Fruit fly (Drosophila melanogaster) whole organism, embryonic: Measurements from ENCODE around the gene Kah.
A peak's percentile ranks its signal among the peaks of the same experiment; 100 is the strongest.

Experiments
- Awh ChIP-seq: fragments of 200-800 bp; sonication (Bioruptor generic); IDR thresholded peaks from 2 replicates; pipeline ENCODE4, ENCODE4 v1.3.6; 2022; ENCODE audit warnings: missing biosample characterization, missing genetic modification characterization
- Bteb2 ChIP-seq: fragments of 200-800 bp; sonication (Bioruptor generic); optimal IDR thresholded peaks from 2 replicates; lab custom pipeline; 2016; ENCODE audit warnings: missing biosample characterization, missing genetic modification characterization
- CG11093 ChIP-seq: fragments of 200-800 bp; sonication (Bioruptor generic); IDR thresholded peaks from 3 replicates; pipeline ENCODE4 v1.3.6; 2022; ENCODE audit warnings: missing biosample characterization, missing genetic modification characterization
- CG11247 ChIP-seq: fragments of 200-800 bp; sonication (Bioruptor generic); IDR thresholded peaks from 2 replicates; pipeline ENCODE4 v1.3.6; 2022; ENCODE audit warnings: missing biosample characterization, missing genetic modification characterization
- CG12659 ChIP-seq: fragments of 200-800 bp; sonication (Bioruptor generic); optimal IDR thresholded peaks from 3 replicates; lab custom pipeline; 2017; ENCODE audit warnings: mild to moderate bottlenecking, missing biosample characterization, missing genetic modification reagents, missing genetic modification characterization
- CG13624 ChIP-seq: fragments of 200-800 bp; sonication (Bioruptor generic); optimal IDR thresholded peaks from 2 replicates; lab custom pipeline; 2016; ENCODE audit warnings: missing biosample characterization, missing genetic modification characterization
- CG17186 ChIP-seq: fragments of 200-800 bp; sonication (Bioruptor generic); optimal IDR thresholded peaks from 3 replicates; lab custom pipeline; 2017; ENCODE audit warnings: missing biosample characterization, missing genetic modification reagents, missing genetic modification characterization
- CG17328 ChIP-seq: fragments of 200-800 bp; sonication (Bioruptor generic); IDR thresholded peaks from 2 replicates; pipeline ENCODE4 v1.3.6; 2022; ENCODE audit warnings: missing biosample characterization, missing genetic modification characterization
- CG18262 ChIP-seq: fragments of 200-800 bp; optimal IDR thresholded peaks from 3 replicates; lab custom pipeline; 2019; ENCODE audit warnings: missing biosample characterization, mild to moderate bottlenecking, missing genetic modification characterization, moderate library complexity
- CG2712 ChIP-seq: fragments of 200-800 bp; optimal IDR thresholded peaks from 3 replicates; lab custom pipeline; 2019; ENCODE audit warnings: missing biosample characterization, mild to moderate bottlenecking, missing genetic modification characterization, moderate library complexity
- CG30020 ChIP-seq: fragments of 200-800 bp; optimal IDR thresholded peaks from 2 replicates; lab custom pipeline; 2019; ENCODE audit warnings: missing biosample characterization, mild to moderate bottlenecking, missing genetic modification characterization, moderate library complexity
- CG31224 ChIP-seq: fragments of 200-800 bp; sonication (Bioruptor generic); IDR thresholded peaks from 2 replicates; pipeline ENCODE4 v1.3.6; 2022; ENCODE audit warnings: missing biosample characterization, missing genetic modification characterization
- CG3281 ChIP-seq: fragments of 200-800 bp; sonication (Bioruptor generic); optimal IDR thresholded peaks from 3 replicates; lab custom pipeline; 2017; ENCODE audit warnings: missing biosample characterization, mild to moderate bottlenecking, missing genetic modification characterization
- CG3407 ChIP-seq: fragments of 200-800 bp; sonication (Bioruptor generic); optimal IDR thresholded peaks from 2 replicates; lab custom pipeline; 2018; ENCODE audit warnings: missing biosample characterization, mild to moderate bottlenecking, missing genetic modification characterization
- CG4404 ChIP-seq: fragments of 200-800 bp; sonication (Bioruptor generic); IDR thresholded peaks from 2 replicates; pipeline ENCODE4 v1.3.6; 2022; ENCODE audit warnings: missing biosample characterization, missing genetic modification characterization
- CG4424 ChIP-seq: fragments of 200-800 bp; sonication (Bioruptor generic); optimal IDR thresholded peaks from 3 replicates; lab custom pipeline; 2016; ENCODE audit warnings: missing biosample characterization, missing genetic modification characterization
- CG7745 ChIP-seq: fragments of 200-800 bp; sonication (Bioruptor generic); optimal IDR thresholded peaks from 2 replicates; lab custom pipeline; 2018; ENCODE audit warnings: missing biosample characterization, mild to moderate bottlenecking, missing genetic modification characterization, moderate library complexity
- CG7839 ChIP-seq: fragments of 200-800 bp; sonication (Bioruptor generic); optimal IDR thresholded peaks from 3 replicates; lab custom pipeline; 2018; ENCODE audit warnings: missing biosample characterization, mild to moderate bottlenecking, missing genetic modification characterization, moderate library complexity
- CG8089 ChIP-seq: fragments of 200-800 bp; sonication (Bioruptor generic); optimal IDR thresholded peaks from 3 replicates; lab custom pipeline; 2016; ENCODE audit warnings: missing biosample characterization, missing genetic modification characterization
- CG8281 ChIP-seq: fragments of 200-800 bp; sonication (Bioruptor generic); optimal IDR thresholded peaks from 2 replicates; lab custom pipeline; 2018; ENCODE audit warnings: missing biosample characterization, mild to moderate bottlenecking, missing genetic modification characterization, moderate library complexity
- CG8290 ChIP-seq, 3 experiments: fragments of 200-800 bp; sonication (Bioruptor generic); optimal IDR thresholded peaks; 2 replicates each; lab custom pipeline; 2016 to 2019; ENCODE audit warnings: missing biosample characterization in 3 of 3, missing genetic modification characterization in 3 of 3, mild to moderate bottlenecking in 2 of 3, moderate library complexity in 1 of 3
- CG8388 ChIP-seq: fragments of 200-800 bp; sonication (Bioruptor generic); optimal IDR thresholded peaks from 2 replicates; lab custom pipeline; 2019; ENCODE audit warnings: missing biosample characterization, mild to moderate bottlenecking, missing genetic modification characterization, moderate library complexity
- CG9437 ChIP-seq: fragments of 200-800 bp; sonication (Bioruptor generic); optimal IDR thresholded peaks from 2 replicates; lab custom pipeline; 2018; ENCODE audit warnings: missing biosample characterization, mild to moderate bottlenecking, missing genetic modification characterization
- HmgZ ChIP-seq: fragments of 200-800 bp; sonication (Bioruptor generic); optimal IDR thresholded peaks from 2 replicates; lab custom pipeline; 2018; ENCODE audit warnings: missing biosample characterization, mild to moderate bottlenecking, missing genetic modification characterization
- Hmr ChIP-seq: fragments of 200-800 bp; sonication (Bioruptor generic); optimal IDR thresholded peaks from 3 replicates; lab custom pipeline; 2017; ENCODE audit warnings: mild to moderate bottlenecking, missing biosample characterization, missing genetic modification reagents, missing genetic modification characterization
- Hr78 ChIP-seq, 2 experiments: fragments of 200-800 bp in 1 of 2; fragments of >200 bp in 1 of 2; sonication (Bioruptor generic) in 1 of 2; optimal IDR thresholded peaks; 2 replicates each; lab custom pipeline; 2017 to 2019; ENCODE audit warnings: missing biosample characterization in 2 of 2, missing genetic modification characterization in 2 of 2, mild to moderate bottlenecking in 1 of 2, moderate library complexity in 1 of 2
- MBD-R2 ChIP-seq: fragments of 200-800 bp; sonication (Bioruptor generic); IDR thresholded peaks from 2 replicates; pipeline ENCODE4 v1.3.6; 2022; ENCODE audit warnings: missing biosample characterization, missing genetic modification characterization
- Meics ChIP-seq: fragments of 200-800 bp; sonication (Bioruptor generic); optimal IDR thresholded peaks from 2 replicates; lab custom pipeline; 2017; ENCODE audit warnings: missing biosample characterization, mild to moderate bottlenecking, missing genetic modification characterization
- PHDP ChIP-seq: fragments of 200-800 bp; sonication (Bioruptor generic); optimal IDR thresholded peaks from 3 replicates; lab custom pipeline; 2018; ENCODE audit warnings: missing biosample characterization, mild to moderate bottlenecking, missing genetic modification characterization, moderate library complexity
- Six4 ChIP-seq: fragments of 200-800 bp; sonication (Bioruptor generic); optimal IDR thresholded peaks from 2 replicates; lab custom pipeline; 2016; ENCODE audit warnings: missing biosample characterization, missing genetic modification characterization
- Sox102F ChIP-seq: fragments of 200-800 bp; sonication (Bioruptor generic); optimal IDR thresholded peaks from 2 replicates; lab custom pipeline; 2018; ENCODE audit warnings: missing biosample characterization, mild to moderate bottlenecking, missing genetic modification characterization, moderate library complexity
- Trl ChIP-seq, 3 experiments: fragments of >200 bp in 2 of 3; fragments of 200-800 bp in 1 of 3; sonication (Bioruptor generic) in 1 of 3; optimal IDR thresholded peaks; 2 replicates in 1 of 3; 3 replicates in 2 of 3; lab custom pipeline; 2016 to 2017; ENCODE audit warnings: missing biosample characterization in 1 of 3, missing genetic modification characterization in 1 of 3
- Vsx1 ChIP-seq: fragments of 200-800 bp; sonication (Bioruptor generic); optimal IDR thresholded peaks from 2 replicates; lab custom pipeline; 2017; ENCODE audit warnings: missing biosample characterization, mild to moderate bottlenecking, missing genetic modification characterization, missing genetic modification reagents
- bab2 ChIP-seq: fragments of 200-800 bp; sonication (Bioruptor generic); optimal IDR thresholded peaks from 2 replicates; lab custom pipeline; 2016; ENCODE audit warnings: missing biosample characterization, missing genetic modification characterization
- cato ChIP-seq: fragments of 200-800 bp; sonication (Bioruptor generic); optimal IDR thresholded peaks from 2 replicates; lab custom pipeline; 2016; ENCODE audit warnings: missing biosample characterization, missing genetic modification characterization, borderline replicate concordance
- croc ChIP-seq: fragments of 200-800 bp; sonication (Bioruptor generic); conservative IDR thresholded peaks from 3 replicates; pipeline ENCODE4 v1.3.6; 2022; ENCODE audit warnings: missing biosample characterization, missing genetic modification characterization
- crp ChIP-seq, 2 experiments: fragments of 200-800 bp; sonication (Bioruptor generic); optimal IDR thresholded peaks; 2 replicates in 1 of 2; 3 replicates in 1 of 2; lab custom pipeline; 2017; ENCODE audit warnings: missing biosample characterization in 2 of 2, missing genetic modification characterization in 2 of 2, mild to moderate bottlenecking in 1 of 2, moderate library complexity in 1 of 2
- esg ChIP-seq: fragments of 200-800 bp; sonication (Bioruptor generic); conservative IDR thresholded peaks from 2 replicates; pipeline ENCODE4 v1.3.6; 2022; ENCODE audit warnings: missing biosample characterization, missing genetic modification characterization
- eve ChIP-seq, 2 experiments: fragments of >200 bp; optimal IDR thresholded peaks; 2 replicates each; lab custom pipeline; 2017; ENCODE audit warnings: missing biosample characterization in 2 of 2, missing genetic modification characterization in 2 of 2
- gce ChIP-seq: fragments of 200-800 bp; sonication (Bioruptor generic); IDR thresholded peaks from 3 replicates; pipeline ENCODE4 v1.3.6; 2022; ENCODE audit warnings: missing biosample characterization, missing genetic modification characterization
- gcm ChIP-seq: fragments of 200-800 bp; sonication (Bioruptor generic); optimal IDR thresholded peaks from 2 replicates; lab custom pipeline; 2019; ENCODE audit warnings: missing biosample characterization, mild to moderate bottlenecking, missing genetic modification characterization, moderate library complexity
- ind ChIP-seq: fragments of 200-800 bp; sonication (Bioruptor generic); optimal IDR thresholded peaks from 3 replicates; lab custom pipeline; 2016; ENCODE audit warnings: missing biosample characterization, missing genetic modification characterization
- salm ChIP-seq: fragments of 200-800 bp; sonication (Bioruptor generic); optimal IDR thresholded peaks from 2 replicates; lab custom pipeline; 2018; ENCODE audit warnings: missing biosample characterization, mild to moderate bottlenecking, missing genetic modification characterization
- sens-2 ChIP-seq: fragments of 200-800 bp; sonication (Bioruptor generic); IDR thresholded peaks from 2 replicates; pipeline ENCODE4 v1.3.6; 2022; ENCODE audit warnings: missing biosample characterization, missing genetic modification characterization
- shn ChIP-seq: fragments of 200-800 bp; sonication (Bioruptor generic); optimal IDR thresholded peaks from 3 replicates; lab custom pipeline; 2016; ENCODE audit warnings: missing biosample characterization, missing genetic modification characterization
- sob ChIP-seq: fragments of 200-800 bp; sonication (Bioruptor generic); IDR thresholded peaks from 2 replicates; pipeline ENCODE4 v1.3.6; 2022; ENCODE audit warnings: missing biosample characterization, missing genetic modification characterization
- sqz ChIP-seq: fragments of 200-800 bp; sonication (Bioruptor generic); optimal IDR thresholded peaks from 3 replicates; lab custom pipeline; 2018; ENCODE audit warnings: missing biosample characterization, mild to moderate bottlenecking, missing genetic modification characterization
- trem ChIP-seq: fragments of 200-800 bp; optimal IDR thresholded peaks from 3 replicates; lab custom pipeline; 2019; ENCODE audit warnings: missing biosample characterization, mild to moderate bottlenecking, missing genetic modification characterization, moderate library complexity
- wdn ChIP-seq: fragments of 200-800 bp; sonication (Bioruptor generic); IDR thresholded peaks from 2 replicates; pipeline ENCODE4 v1.3.6; 2022; ENCODE audit warnings: missing biosample characterization, missing genetic modification characterization

Gene Kah

dm6 chr3L:636434-636833, 47.4 kb upstream of the Kah start (continued):
- TF ChIP-seq Hr78 (GFP tag; optimal IDR thresholded peaks at IDR 0.05; lab: Kevin White, UChicago) (no peak), CG4424 (peak; percentile 75), shn (GFP tag; lab: Kevin White, UChicago) (peak; percentile 32), CG9437 (GFP tag; lab: Kevin White, UChicago) (no peak), CG30020 (no peak), CG8388 (GFP tag; lab: Kevin White, UChicago) (peak; percentile 84), CG8281 (peak; percentile 5), Six4 (GFP tag; lab: Kevin White, UChicago) (peak; percentile 48), CG2712 (tag; lab: Kevin White, UChicago) (peak; percentile 80), Awh (GFP tag; lab: Robert Waterston, UW) (peak; percentile 74), Meics (GFP tag; lab: Kevin White, UChicago) (peak; percentile 15), CG3281 (GFP tag; lab: Kevin White, UChicago) (no peak), CG7839 (tag; lab: Kevin White, UChicago) (peak; percentile 68), CG8290 (GFP tag; optimal IDR thresholded peaks at IDR 0.05; lab: Kevin White, UChicago) (no peak), CG8290 (tag; optimal IDR thresholded peaks at IDR 0.05; lab: Kevin White, UChicago) (peak in 1 of 2 experiments; percentile 63), salm (tag; lab: Kevin White, UChicago) (peak; percentile 59), CG13624 (GFP tag; lab: Kevin White, UChicago) (no peak), Bteb2 (GFP tag; lab: Kevin White, UChicago) (peak; percentile 16), esg (GFP tag; lab: Robert Waterston, UW) (peak; percentile 63), sens-2 (GFP tag; lab: Robert Waterston, UW) (0 out of 2 replicates have a peak, but pooled peaks have one; percentile 51), sqz (GFP tag; lab: Kevin White, UChicago) (no peak), CG17328 (GFP tag; lab: Robert Waterston, UW) (peak; percentile 82), Trl (optimal IDR thresholded peaks at IDR 0.05; lab: Kevin White, UChicago) (no peak), Trl (GFP tag; optimal IDR thresholded peaks at IDR 0.05; lab: Kevin White, UChicago) (peak; percentile 30), crp (GFP tag; optimal IDR thresholded peaks at IDR 0.05; lab: Kevin White, UChicago) (peak in 1 of 2 experiments; percentile 19), Hmr (GFP tag; lab: Kevin White, UChicago) (no peak), CG11247 (GFP tag; lab: Robert Waterston, UW) (peak; percentile 58), CG11093 (GFP tag; lab: Robert Waterston, UW) (0 out of 3 replicates have a peak, but pooled peaks have one; percentile 36), wdn (GFP tag; lab: Robert Waterston, UW) (peak; percentile 16; the same call in 1 of the 2 replicates), cato (GFP tag; lab: Kevin White, UChicago) (peak; percentile 48), MBD-R2 (GFP tag; lab: Robert Waterston, UW) (no peak), ind (GFP tag; lab: Kevin White, UChicago) (peak; percentile 69), gce (GFP tag; lab: Robert Waterston, UW) (peak; percentile 71; the same call in 1 of the 3 replicates), CG3407 (GFP tag; lab: Kevin White, UChicago) (peak; percentile 60), CG18262 (peak; percentile 75), CG17186 (GFP tag; lab: Kevin White, UChicago) (peak; percentile 6), sob (GFP tag; lab: Robert Waterston, UW) (peak; percentile 21; the same call in 1 of the 2 replicates), gcm (GFP tag; lab: Kevin White, UChicago) (peak; percentile 45), Vsx1 (no peak), CG12659 (peak; percentile 27), CG31224 (GFP tag; lab: Robert Waterston, UW) (peak; percentile 19; the same call in 1 of the 2 replicates), croc (GFP tag; lab: Robert Waterston, UW) (peak; percentile 50), Sox102F (GFP tag; lab: Kevin White, UChicago) (peak; percentile 85), trem (peak; percentile 66), CG8089 (GFP tag; lab: Kevin White, UChicago) (peak; percentile 37), bab2 (GFP tag; lab: Kevin White, UChicago) (peak; percentile 47), PHDP (tag; lab: Kevin White, UChicago) (peak; percentile 69), CG4404 (GFP tag; lab: Robert Waterston, UW) (peak; percentile 63), CG7745 (tag; lab: Kevin White, UChicago) (no peak), eve (GFP tag; optimal IDR thresholded peaks at IDR 0.05; lab: Kevin White, UChicago) (peak in 1 of 2 experiments; percentile 64), HmgZ (no peak)
